Worm (Caenorhabditis elegans): Measurements from ENCODE around the gene ssu-1.

ce11 chrV:20143711-20144110, 10.6 kb upstream of the ssu-1 start:
- TF ChIP-seq R02D3.7 (tag; optimal IDR thresholded peaks at IDR 0.05) (no peak), Y5F2A.4 (GFP tag; optimal IDR thresholded peaks at IDR 0.05) (no peak), skn-1 (tag; optimal IDR thresholded peaks at IDR 0.05) (no peak)

Data from whole organism, L4 larva.